Worm (Caenorhabditis elegans) whole organism, young adult: ENCODE results near the gene srx-119.
A peak's percentile ranks its signal among the peaks of the same experiment; 100 is the strongest.

Source experiments
- B0035.1 ChIP-seq: sonication (generic microtip); optimal IDR thresholded peaks from 2 replicates; lab custom pipeline; 2016; ENCODE audit warnings: missing genetic modification characterization, mild to moderate bottlenecking, missing compliant biosample characterization, missing genotype, missing genetic modification reagents
- D2030.7 ChIP-seq: fragments of 200-800 bp; sonication (Bioruptor generic); IDR thresholded peaks from 2 replicates; pipeline ENCODE4 v1.3.6; 2022; ENCODE audit warnings: missing genetic modification reagents, missing genetic modification characterization, missing compliant biosample characterization
- F22D6.2 ChIP-seq: sonication (generic microtip); optimal IDR thresholded peaks from 2 replicates; lab custom pipeline; 2016; ENCODE audit warnings: mild to moderate bottlenecking, missing genetic modification characterization, missing compliant biosample characterization
- F33H1.4 ChIP-seq: fragments of 200-800 bp; sonication (Bioruptor generic); IDR thresholded peaks from 2 replicates; pipeline ENCODE4 v1.3.6; 2022; ENCODE audit warnings: missing genetic modification reagents, missing genetic modification characterization, missing compliant biosample characterization
- F39B2.1 ChIP-seq: fragments of 200-800 bp; sonication (Bioruptor generic); IDR thresholded peaks from 2 replicates; pipeline ENCODE4 v1.3.6; 2022; ENCODE audit warnings: missing genetic modification reagents, missing genetic modification characterization, missing compliant biosample characterization
- F55B11.4 ChIP-seq: sonication (generic microtip); optimal IDR thresholded peaks from 2 replicates; lab custom pipeline; 2016; ENCODE audit warnings: missing compliant biosample characterization, missing genetic modification characterization, borderline replicate concordance; ENCODE audit not compliant: insufficient read depth
- F57A8.1 ChIP-seq: fragments of 200-800 bp; sonication (Bioruptor generic); optimal IDR thresholded peaks from 2 replicates; lab custom pipeline; 2018; ENCODE audit warnings: mild to moderate bottlenecking, missing genetic modification characterization, moderate library complexity, missing compliant biosample characterization
- Y53G8AR.9 ChIP-seq: fragments of 200-800 bp; sonication (Bioruptor generic); conservative IDR thresholded peaks from 2 replicates; pipeline ENCODE4 v1.3.6; 2022; ENCODE audit warnings: missing genetic modification reagents, missing genetic modification characterization, missing compliant biosample characterization
- Y56A3A.18 ChIP-seq: fragments of 200-800 bp; sonication (Bioruptor generic); IDR thresholded peaks from 2 replicates; pipeline ENCODE4 v1.3.6; 2022; ENCODE audit warnings: missing genetic modification reagents, missing genetic modification characterization, missing compliant biosample characterization
- Y95B8A.8 ChIP-seq: fragments of 200-800 bp; sonication (Bioruptor generic); IDR thresholded peaks from 2 replicates; pipeline ENCODE4 v1.3.6; 2022; ENCODE audit warnings: missing genetic modification reagents, missing genetic modification characterization, missing compliant biosample characterization
- akir-1 ChIP-seq: fragments of 200-800 bp; sonication (Bioruptor generic); optimal IDR thresholded peaks from 2 replicates; lab custom pipeline; 2018; ENCODE audit warnings: mild to moderate bottlenecking, missing genetic modification characterization, moderate library complexity, missing compliant biosample characterization
- ama-1 ChIP-seq, 3 experiments: fragments of 150-350 bp in 1 of 3; sonication (generic microtip) in 2 of 3; optimal IDR thresholded peaks; 2 replicates each; lab custom pipeline; 2014 to 2018; ENCODE audit warnings: missing biosample characterization in 2 of 3, missing genetic modification characterization in 2 of 3, missing genetic modification reagents in 2 of 3
- athp-1 ChIP-seq: sonication (generic microtip); optimal IDR thresholded peaks from 2 replicates; lab custom pipeline; 2017; ENCODE audit warnings: mild to moderate bottlenecking, missing genetic modification characterization, missing compliant biosample characterization
- attf-3 ChIP-seq: fragments of 200-800 bp; sonication (Bioruptor generic); conservative IDR thresholded peaks from 2 replicates; pipeline ENCODE4 v1.3.6; 2022; ENCODE audit warnings: missing genetic modification reagents, missing genetic modification characterization, missing compliant biosample characterization
- bed-1 ChIP-seq: fragments of 200-800 bp; sonication (Bioruptor generic); IDR thresholded peaks from 2 replicates; pipeline ENCODE4 v1.3.6; 2022; ENCODE audit warnings: missing genetic modification reagents, missing genetic modification characterization, missing compliant biosample characterization
- cebp-1 ChIP-seq, 2 experiments: fragments of 200-800 bp in 1 of 2; sonication (Bioruptor generic) in 1 of 2; sonication (generic microtip) in 1 of 2; IDR thresholded peaks in 1 of 2; optimal IDR thresholded peaks in 1 of 2; 2 replicates each; pipeline versions ENCODE4 v1.3.6 to Lab custom; 2017 to 2022; ENCODE audit warnings: missing compliant biosample characterization in 2 of 2, missing genetic modification characterization in 2 of 2, mild to moderate bottlenecking in 1 of 2, missing genetic modification reagents in 1 of 2, moderate library complexity in 1 of 2
- cebp-2 ChIP-seq: fragments of 200-800 bp; sonication (Bioruptor generic); IDR thresholded peaks from 2 replicates; pipeline ENCODE4 v1.3.6; 2022; ENCODE audit warnings: missing genetic modification characterization, missing compliant biosample characterization
- ceh-100 ChIP-seq: fragments of 200-800 bp; sonication (Bioruptor generic); IDR thresholded peaks from 2 replicates; pipeline ENCODE4 v1.3.6; 2022; ENCODE audit warnings: missing genetic modification reagents, missing genetic modification characterization, missing compliant biosample characterization
- ceh-27 ChIP-seq: fragments of 200-800 bp; sonication (Bioruptor generic); optimal IDR thresholded peaks from 2 replicates; lab custom pipeline; 2018; ENCODE audit warnings: mild to moderate bottlenecking, missing genetic modification characterization, moderate library complexity, missing compliant biosample characterization
- ceh-40 ChIP-seq: fragments of 200-800 bp; sonication (Bioruptor generic); IDR thresholded peaks from 2 replicates; pipeline ENCODE4 v1.3.6; 2022; ENCODE audit warnings: missing genetic modification characterization, missing compliant biosample characterization
- ceh-79 ChIP-seq: sonication (generic microtip); optimal IDR thresholded peaks from 2 replicates; lab custom pipeline; 2017; ENCODE audit warnings: mild to moderate bottlenecking, missing genetic modification characterization, missing compliant biosample characterization
- chd-7 ChIP-seq: sonication (generic microtip); optimal IDR thresholded peaks from 2 replicates; lab custom pipeline; 2016; ENCODE audit warnings: mild to moderate bottlenecking, missing genetic modification characterization, moderate library complexity, missing compliant biosample characterization
- dpl-1 ChIP-seq: fragments of 150-350 bp; optimal IDR thresholded peaks from 2 replicates; lab custom pipeline; 2014; ENCODE audit warnings: missing biosample characterization, missing genetic modification reagents, missing genetic modification characterization
- fkh-3 ChIP-seq: sonication (generic microtip); optimal IDR thresholded peaks from 2 replicates; lab custom pipeline; 2016; ENCODE audit warnings: mild to moderate bottlenecking, missing genetic modification characterization, missing compliant biosample characterization
- hrde-1 ChIP-seq: sonication (generic microtip); optimal IDR thresholded peaks from 2 replicates; lab custom pipeline; 2016; ENCODE audit warnings: missing genetic modification characterization, mild to moderate bottlenecking, missing compliant biosample characterization, moderate library complexity, missing genotype, missing genetic modification reagents, borderline replicate concordance
- lag-1 ChIP-seq: fragments of 200-800 bp; sonication (Bioruptor generic); IDR thresholded peaks from 2 replicates; pipeline ENCODE4 v1.3.6; 2022; ENCODE audit warnings: missing genetic modification reagents, missing genetic modification characterization, missing compliant biosample characterization
- lin-26 ChIP-seq: fragments of 200-800 bp; sonication (Bioruptor generic); IDR thresholded peaks from 2 replicates; pipeline ENCODE4 v1.3.6; 2022; ENCODE audit warnings: missing genetic modification reagents, missing genetic modification characterization, missing compliant biosample characterization
- lsl-1 ChIP-seq: fragments of 200-800 bp; sonication (Bioruptor generic); optimal IDR thresholded peaks from 2 replicates; lab custom pipeline; 2018; ENCODE audit warnings: mild to moderate bottlenecking, missing genetic modification characterization, moderate library complexity, missing compliant biosample characterization
- madf-3 ChIP-seq: fragments of 200-800 bp; sonication (Bioruptor generic); IDR thresholded peaks from 2 replicates; pipeline ENCODE4 v1.3.6; 2022; ENCODE audit warnings: missing genetic modification reagents, missing genetic modification characterization, missing compliant biosample characterization
- mcd-1 ChIP-seq: fragments of 200-800 bp; sonication (Bioruptor generic); IDR thresholded peaks from 2 replicates; pipeline ENCODE4 v1.3.6; 2022; ENCODE audit warnings: missing genetic modification reagents, missing genetic modification characterization, missing compliant biosample characterization
- mxl-1 ChIP-seq: sonication (generic microtip); optimal IDR thresholded peaks from 2 replicates; lab custom pipeline; 2016; ENCODE audit warnings: missing genetic modification characterization, missing compliant biosample characterization
- nhr-179 ChIP-seq: sonication (generic microtip); optimal IDR thresholded peaks from 2 replicates; lab custom pipeline; 2016; ENCODE audit warnings: mild to moderate bottlenecking, missing genetic modification characterization, missing compliant biosample characterization
- nhr-27 ChIP-seq: fragments of 200-800 bp; sonication (Bioruptor generic); optimal IDR thresholded peaks from 2 replicates; lab custom pipeline; 2018; ENCODE audit warnings: mild to moderate bottlenecking, missing genetic modification characterization, moderate library complexity, missing compliant biosample characterization
- nhr-80 ChIP-seq: sonication (generic microtip); optimal IDR thresholded peaks from 2 replicates; lab custom pipeline; 2016; ENCODE audit warnings: missing genetic modification characterization, missing compliant biosample characterization
- nhr-90 ChIP-seq: sonication (generic microtip); optimal IDR thresholded peaks from 2 replicates; lab custom pipeline; 2016; ENCODE audit warnings: missing genotype, mild to moderate bottlenecking, missing genetic modification characterization, missing compliant biosample characterization
- rec-8 ChIP-seq, 2 experiments: sonication (generic microtip); optimal IDR thresholded peaks; 2 replicates each; lab custom pipeline; 2016; ENCODE audit warnings: mild to moderate bottlenecking in 2 of 2, missing genetic modification characterization in 2 of 2, missing genetic modification reagents in 2 of 2, missing genotype in 2 of 2, missing biosample characterization in 1 of 2, missing compliant biosample characterization in 1 of 2, moderate library complexity in 1 of 2
- repo-1 ChIP-seq: sonication (generic microtip); optimal IDR thresholded peaks from 2 replicates; lab custom pipeline; 2017; ENCODE audit warnings: mild to moderate bottlenecking, missing genetic modification characterization, missing compliant biosample characterization
- rpc-1 ChIP-seq, 2 experiments: fragments of 150-350 bp in 1 of 2; sonication (generic microtip) in 1 of 2; optimal IDR thresholded peaks; 2 replicates each; lab custom pipeline; 2014 to 2018; ENCODE audit warnings: missing biosample characterization in 1 of 2, missing genetic modification characterization in 1 of 2, missing genetic modification reagents in 1 of 2, missing genotype in 1 of 2
- snpc-4 ChIP-seq, 5 experiments: fragments of 150-350 bp in 1 of 5; sonication (generic microtip) in 4 of 5; optimal IDR thresholded peaks; 2 replicates each; lab custom pipeline; 2014 to 2018; ENCODE audit warnings: missing genetic modification characterization in 5 of 5, missing biosample characterization in 3 of 5, antibody characterized with exemption in 2 of 5, mild to moderate bottlenecking in 2 of 5, missing compliant biosample characterization in 2 of 5, missing genotype in 2 of 5, moderate library complexity in 2 of 5, missing genetic modification reagents in 1 of 5
- tbx-9 ChIP-seq: sonication (generic microtip); optimal IDR thresholded peaks from 2 replicates; lab custom pipeline; 2016; ENCODE audit warnings: borderline replicate concordance, missing genetic modification characterization, inconsistent platforms, missing compliant biosample characterization
- unc-130 ChIP-seq: sonication (generic microtip); optimal IDR thresholded peaks from 2 replicates; lab custom pipeline; 2016; ENCODE audit warnings: missing genetic modification reagents, missing genetic modification characterization, missing compliant biosample characterization
- xnd-1 ChIP-seq: sonication (generic microtip); optimal IDR thresholded peaks from 2 replicates; lab custom pipeline; 2016; ENCODE audit warnings: missing genotype, missing genetic modification reagents, missing genetic modification characterization, missing compliant biosample characterization
- zfh-2 ChIP-seq: fragments of 200-800 bp; sonication (Bioruptor generic); conservative IDR thresholded peaks from 2 replicates; pipeline ENCODE4 v1.3.6; 2022; ENCODE audit warnings: missing genetic modification reagents, missing genetic modification characterization, missing compliant biosample characterization
- ztf-22 ChIP-seq: fragments of 200-800 bp; sonication (Bioruptor generic); optimal IDR thresholded peaks from 2 replicates; lab custom pipeline; 2018; ENCODE audit warnings: mild to moderate bottlenecking, missing genetic modification characterization, moderate library complexity, missing compliant biosample characterization
- ztf-6 ChIP-seq: fragments of 200-800 bp; sonication (Bioruptor generic); IDR thresholded peaks from 2 replicates; pipeline ENCODE4 v1.3.6; 2022; ENCODE audit warnings: missing genetic modification reagents, missing genetic modification characterization, missing compliant biosample characterization

srx-119 gene

DNA sequence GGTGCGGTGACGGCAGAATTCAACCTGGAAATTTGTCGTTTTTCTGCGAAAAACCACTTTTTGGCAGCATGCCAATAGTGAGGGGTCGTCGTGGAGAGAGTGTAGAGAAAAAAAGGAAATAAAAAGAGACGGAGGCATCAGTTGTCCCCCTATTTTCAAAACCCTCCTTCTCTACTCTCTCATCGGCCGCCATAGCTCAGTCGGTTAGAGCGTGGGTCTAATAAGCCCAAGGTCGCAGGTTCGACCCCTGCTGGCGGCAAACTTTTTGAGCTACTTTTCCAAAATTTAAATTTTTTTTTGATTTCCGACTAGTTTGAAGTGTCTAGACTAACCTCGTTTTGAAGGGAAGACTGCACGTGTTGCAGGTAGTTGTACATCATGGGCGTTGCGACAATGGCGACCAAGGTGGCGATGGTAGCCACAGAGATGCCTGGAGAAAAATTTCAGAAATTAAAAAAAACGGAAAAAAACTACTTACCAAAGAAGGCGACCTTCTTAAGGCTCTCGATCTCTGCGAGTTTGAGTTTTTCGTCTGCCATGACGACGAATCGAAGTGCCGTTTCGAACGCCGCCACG, 33.4 kb upstream of the srx-119 start, which contains the start of gene col-85:
col-85 (minus strand) TSS at position 540 of the 576 bp plus-strand sequence.
- TF ChIP-seq F22D6.2 (tag; lab: Kevin White, UChicago), result peak; percentile 4
- TF ChIP-seq ceh-100, result peak; percentile 78
- peak; percentile 74 for TF ChIP-seq hrde-1 (tag; lab: Kevin White, UChicago)
- peak; percentile 83 for TF ChIP-seq D2030.7 (GFP tag; lab: Robert Waterston, UW)
- TF ChIP-seq unc-130 (GFP tag; lab: Kevin White, UChicago), result peak; percentile 62
- TF ChIP-seq rec-8 (tag; optimal IDR thresholded peaks at IDR 0.05; lab: Kevin White, UChicago), result peak; percentile 76 to 91
- TF ChIP-seq lag-1, result no peak
- peak; percentile 39 for TF ChIP-seq nhr-80 (tag; lab: Kevin White, UChicago)
- no peak for TF ChIP-seq cebp-1 (GFP tag; IDR thresholded peaks at IDR 0.05; lab: Robert Waterston, UW)
- peak; percentile 81 for TF ChIP-seq cebp-1 (tag; optimal IDR thresholded peaks at IDR 0.05; lab: Kevin White, UChicago)
- TF ChIP-seq mcd-1 (GFP tag; lab: Robert Waterston, UW), result peak; percentile 86
- no peak for TF ChIP-seq ama-1 (optimal IDR thresholded peaks at IDR 0.05; lab: Kevin White, UChicago)
- peak in 1 of 2 experiments; percentile 82 for TF ChIP-seq ama-1 (GFP tag; optimal IDR thresholded peaks at IDR 0.05; lab: Kevin White, UChicago)
- TF ChIP-seq chd-7 (tag; lab: Kevin White, UChicago), result peak; percentile 87
- peak; percentile 88 for TF ChIP-seq mxl-1 (tag; lab: Kevin White, UChicago)
- TF ChIP-seq Y53G8AR.9, result peak; percentile 79
- peak; percentile 36 for TF ChIP-seq ceh-27 (GFP tag; lab: Kevin White, UChicago)
- peak; percentile 42 for TF ChIP-seq nhr-179
- peak; percentile 72 for TF ChIP-seq B0035.1 (tag; lab: Kevin White, UChicago)
- peak; percentile 50 for TF ChIP-seq repo-1 (tag; lab: Kevin White, UChicago)
- peak; percentile 53 for TF ChIP-seq F33H1.4 (GFP tag; lab: Robert Waterston, UW)
- peak; percentile 60 for TF ChIP-seq athp-1
- TF ChIP-seq bed-1 (GFP tag; lab: Robert Waterston, UW), result 0 out of 2 replicates have a peak, but pooled peaks have one; percentile 77
- TF ChIP-seq F57A8.1 (GFP tag; lab: Kevin White, UChicago), result peak; percentile 43
- TF ChIP-seq dpl-1, result peak; percentile 24
- TF ChIP-seq akir-1 (GFP tag; lab: Kevin White, UChicago), result no peak
- TF ChIP-seq snpc-4 (GFP tag; optimal IDR thresholded peaks at IDR 0.05; lab: Kevin White, UChicago), result peak; percentile 91
- TF ChIP-seq snpc-4 (tag; optimal IDR thresholded peaks at IDR 0.05; lab: Kevin White, UChicago), result peak; percentile 92 to 97 (median 95)
- TF ChIP-seq zfh-2 (GFP tag; lab: Robert Waterston, UW), result peak; percentile 17
- TF ChIP-seq xnd-1 (tag; lab: Kevin White, UChicago), result no peak
- peak; percentile 53 for TF ChIP-seq lsl-1 (GFP tag; lab: Kevin White, UChicago)
- TF ChIP-seq ceh-79 (tag; lab: Kevin White, UChicago), result peak; percentile 23
- peak; percentile 77 for TF ChIP-seq attf-3
- peak; percentile 98 for TF ChIP-seq lin-26 (GFP tag; lab: Robert Waterston, UW)
- no peak for TF ChIP-seq ztf-22 (GFP tag; lab: Kevin White, UChicago)
- 0 out of 2 replicates have a peak, but pooled peaks have one; percentile 65 for TF ChIP-seq Y95B8A.8 (GFP tag; lab: Robert Waterston, UW)
- no peak for TF ChIP-seq F55B11.4 (tag; lab: Kevin White, UChicago)
- TF ChIP-seq Y56A3A.18 (GFP tag; lab: Robert Waterston, UW), result peak; percentile 56; the same call in 1 of the 2 replicates
- peak; percentile 94 for TF ChIP-seq nhr-90
- no peak for TF ChIP-seq tbx-9
- TF ChIP-seq ceh-40 (GFP tag; lab: Robert Waterston, UW), result peak; percentile 82
- peak; percentile 97 for TF ChIP-seq rpc-1 (optimal IDR thresholded peaks at IDR 0.05; lab: Kevin White, UChicago)
- TF ChIP-seq rpc-1 (tag; optimal IDR thresholded peaks at IDR 0.05; lab: Kevin White, UChicago), result peak; percentile 93
- TF ChIP-seq madf-3 (GFP tag; lab: Robert Waterston, UW), result peak; percentile 77; the same call in 1 of the 2 replicates
- TF ChIP-seq cebp-2 (GFP tag; lab: Robert Waterston, UW), result peak; percentile 77; the same call in 1 of the 2 replicates
- peak; percentile 81 for TF ChIP-seq ztf-6 (GFP tag; lab: Robert Waterston, UW)
- TF ChIP-seq F39B2.1 (GFP tag; lab: Robert Waterston, UW), result no peak
- peak; percentile 72 for TF ChIP-seq nhr-27 (tag; lab: Kevin White, UChicago)
- peak; percentile 87 for TF ChIP-seq fkh-3 (tag; lab: Kevin White, UChicago)
